Fruit fly (Drosophila melanogaster): ENCODE data around the gene Gr10a.

Gr10a gene

DNA sequence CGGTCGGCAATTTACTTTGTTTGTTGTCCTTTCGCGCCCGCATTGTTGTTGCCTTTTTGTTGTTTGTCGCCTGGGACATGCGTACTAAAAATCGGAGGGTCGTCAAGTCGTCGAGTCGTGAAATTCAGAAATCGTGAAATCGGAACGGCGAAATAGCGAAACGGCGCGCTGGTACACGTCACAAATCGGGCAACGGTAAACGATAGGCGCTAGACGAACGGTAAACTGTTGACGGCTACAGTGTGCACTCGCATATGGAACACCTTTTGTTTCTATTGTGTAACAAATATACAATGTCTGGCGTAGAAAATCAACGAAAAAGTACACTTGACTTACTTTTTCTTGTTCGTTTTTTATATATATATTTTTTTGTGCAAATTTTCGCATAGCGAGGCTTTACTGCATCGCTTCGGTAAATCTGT is 33.2 kb downstream of the Gr10a start (continued):
- TF ChIP-seq Hand (GFP tag; optimal IDR thresholded peaks at IDR 0.05) = peak; percentile 77
- no peak for TF ChIP-seq TFAM (GFP tag; optimal IDR thresholded peaks at IDR 0.05)
- TF ChIP-seq Med (GFP tag) = peak; percentile 97
- TF ChIP-seq CG3065 (GFP tag; optimal IDR thresholded peaks at IDR 0.05) = no peak
- no peak for TF ChIP-seq CG8478 (optimal IDR thresholded peaks at IDR 0.05)
- TF ChIP-seq bigmax (GFP tag; optimal IDR thresholded peaks at IDR 0.05) = no peak
- peak; percentile 77 for TF ChIP-seq ranshi (GFP tag; IDR thresholded peaks at IDR 0.05)
- peak; percentile 70 for TF ChIP-seq slou (GFP tag; optimal IDR thresholded peaks at IDR 0.05)
- TF ChIP-seq CG10431 (GFP tag; optimal IDR thresholded peaks at IDR 0.05) = no peak
- TF ChIP-seq CG15601 (tag; optimal IDR thresholded peaks at IDR 0.05) = no peak
- TF ChIP-seq CG10267 (tag; optimal IDR thresholded peaks at IDR 0.05) = peak; percentile 31
- TF ChIP-seq CG17328 (GFP tag; IDR thresholded peaks at IDR 0.05) = peak; percentile 44; the same call in 1 of the 2 replicates
- peak; percentile 74 for TF ChIP-seq al (GFP tag; IDR thresholded peaks at IDR 0.05)
- TF ChIP-seq Doc3 (GFP tag; IDR thresholded peaks at IDR 0.05; ENCODE audit: partially characterized antibody) = no peak
- TF ChIP-seq CG11398 (GFP tag; optimal IDR thresholded peaks at IDR 0.05) = no peak
- TF ChIP-seq CHES-1-like (GFP tag; optimal IDR thresholded peaks at IDR 0.05) = no peak
- no peak for TF ChIP-seq CG42726 (GFP tag; IDR thresholded peaks at IDR 0.05; ENCODE audit: partially characterized antibody)
- TF ChIP-seq CG31224 (GFP tag; IDR thresholded peaks at IDR 0.05) = peak; percentile 61; the same call in 1 of the 2 replicates
- TF ChIP-seq Mes4 (GFP tag; optimal IDR thresholded peaks at IDR 0.05) = no peak
- TF ChIP-seq onecut (GFP tag; IDR thresholded peaks at IDR 0.05) = peak; percentile 51
- TF ChIP-seq aop (GFP tag; IDR thresholded peaks at IDR 0.05) = no peak
- peak; percentile 27 for TF ChIP-seq nau (GFP tag; optimal IDR thresholded peaks at IDR 0.05)
- TF ChIP-seq CG12155 (GFP tag; optimal IDR thresholded peaks at IDR 0.05) = peak; percentile 54
- TF ChIP-seq fru (optimal IDR thresholded peaks at IDR 0.05) = no peak
- TF ChIP-seq E2f1 (GFP tag; IDR thresholded peaks at IDR 0.05) = peak; percentile 71
- TF ChIP-seq fd96Cb (tag; optimal IDR thresholded peaks at IDR 0.05) = peak; percentile 36
- peak; percentile 70 for TF ChIP-seq wdn (GFP tag; IDR thresholded peaks at IDR 0.05)
- no peak for TF ChIP-seq pan (optimal IDR thresholded peaks at IDR 0.05)
- peak in 1 of 2 experiments; percentile 77 for TF ChIP-seq pan (GFP tag; optimal IDR thresholded peaks at IDR 0.05 in 1 of 2, IDR thresholded peaks at IDR 0.05 in 1 of 2)
- peak; percentile 40 for TF ChIP-seq CG10209 (GFP tag; optimal IDR thresholded peaks at IDR 0.05)
- TF ChIP-seq CG2712 (tag; optimal IDR thresholded peaks at IDR 0.05) = peak; percentile 43
- TF ChIP-seq CG3281 (GFP tag; optimal IDR thresholded peaks at IDR 0.05) = peak; percentile 79
- TF ChIP-seq Antp (GFP tag; optimal IDR thresholded peaks at IDR 0.05) = peak; percentile 46
- peak; percentile 45 for TF ChIP-seq phol (tag; optimal IDR thresholded peaks at IDR 0.05)
- no peak for TF ChIP-seq Hr39 (optimal IDR thresholded peaks at IDR 0.05)
- no peak for TF ChIP-seq crol (GFP tag; IDR thresholded peaks at IDR 0.05)
- no peak for TF ChIP-seq nom (GFP tag; optimal IDR thresholded peaks at IDR 0.05)
- peak; percentile 69 for TF ChIP-seq Dek (tag; optimal IDR thresholded peaks at IDR 0.05)
- peak; percentile 18 for TF ChIP-seq CG18764 (GFP tag; optimal IDR thresholded peaks at IDR 0.05)
- TF ChIP-seq trem (tag; optimal IDR thresholded peaks at IDR 0.05) = no peak
- peak; percentile 27 for TF ChIP-seq oc (tag; optimal IDR thresholded peaks at IDR 0.05)
- peak; percentile 92 for TF ChIP-seq slbo (GFP tag; IDR thresholded peaks at IDR 0.05)
- TF ChIP-seq tup (GFP tag; optimal IDR thresholded peaks at IDR 0.05) = peak; percentile 43
- no peak for TF ChIP-seq repo (GFP tag; optimal IDR thresholded peaks at IDR 0.05)
- 0 out of 2 replicates have a peak, but pooled peaks have one; percentile 57 for TF ChIP-seq CG6272 (GFP tag; IDR thresholded peaks at IDR 0.05)
- TF ChIP-seq CG8765 (GFP tag; IDR thresholded peaks at IDR 0.05) = no peak
- TF ChIP-seq GATAe (GFP tag; conservative IDR thresholded peaks at IDR 0.05) = 0 out of 2 replicates have a peak, but pooled peaks have one; percentile 21
- peak; percentile 52 for TF ChIP-seq CG17361 (GFP tag; IDR thresholded peaks at IDR 0.05)
- no peak for TF ChIP-seq CG7987 (GFP tag; optimal IDR thresholded peaks at IDR 0.05)
- no peak for TF ChIP-seq NC2β (GFP tag; optimal IDR thresholded peaks at IDR 0.05)
- peak; percentile 62 for TF ChIP-seq ems (GFP tag; optimal IDR thresholded peaks at IDR 0.05)
- TF ChIP-seq fu2 (GFP tag; optimal IDR thresholded peaks at IDR 0.05) = peak; percentile 9
- TF ChIP-seq Adf1 (GFP tag; IDR thresholded peaks at IDR 0.05) = peak; percentile 41; the same call in 1 of the 2 replicates
